Worm (Caenorhabditis elegans) whole organism, L1 larva: ENCODE results near the gene dyf-2.

Source experiments
- irx-1 ChIP-seq: sonication (generic microtip); optimal IDR thresholded peaks from 2 replicates; lab custom pipeline; 2016; ENCODE audit warnings: missing genetic modification characterization, missing compliant biosample characterization
- lsy-2 ChIP-seq, 2 experiments: fragments of 150-350 bp; optimal IDR thresholded peaks; 2 replicates each; lab custom pipeline; 2014; ENCODE audit warnings: missing biosample characterization in 2 of 2, missing genetic modification characterization in 2 of 2
- nhr-237 ChIP-seq: fragments of 150-350 bp; optimal IDR thresholded peaks from 2 replicates; lab custom pipeline; 2014; ENCODE audit warnings: missing biosample characterization, missing genetic modification characterization
- zag-1 ChIP-seq: fragments of 150-350 bp; optimal IDR thresholded peaks from 2 replicates; lab custom pipeline; 2014; ENCODE audit warnings: missing biosample characterization, missing genetic modification characterization

DNA sequence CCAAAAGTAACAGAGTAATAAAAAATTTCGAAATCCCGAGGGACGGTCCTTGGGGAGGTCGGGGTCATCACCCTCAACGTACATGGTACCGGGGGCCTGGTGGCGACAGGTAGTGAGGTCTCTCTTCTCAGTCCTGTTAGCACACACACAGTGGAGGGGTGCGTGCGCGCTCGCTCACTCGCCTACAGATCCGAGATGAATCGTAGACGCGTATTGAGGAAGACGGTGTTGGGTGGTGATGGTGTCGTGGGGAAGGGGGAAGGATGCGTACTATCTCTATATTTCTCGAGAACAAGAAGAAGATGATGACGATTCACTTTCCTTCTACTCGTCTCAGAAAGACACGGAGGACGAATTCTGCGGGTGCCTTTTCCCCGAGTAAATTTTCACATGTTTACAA is 27.6 kb upstream of the dyf-2 start:
- no peak for TF ChIP-seq irx-1 (tag; lab: Kevin White, UChicago)
- TF ChIP-seq lsy-2 (tag; optimal IDR thresholded peaks at IDR 0.05; lab: Kevin White, UChicago): no peak
- no peak for TF ChIP-seq nhr-237 (tag; lab: Kevin White, UChicago)
- TF ChIP-seq zag-1 (tag; lab: Kevin White, UChicago): no peak
